Fruit fly (Drosophila melanogaster): ENCODE measurements around the gene Eig71Ei.

The Eig71Ei gene

DNA sequence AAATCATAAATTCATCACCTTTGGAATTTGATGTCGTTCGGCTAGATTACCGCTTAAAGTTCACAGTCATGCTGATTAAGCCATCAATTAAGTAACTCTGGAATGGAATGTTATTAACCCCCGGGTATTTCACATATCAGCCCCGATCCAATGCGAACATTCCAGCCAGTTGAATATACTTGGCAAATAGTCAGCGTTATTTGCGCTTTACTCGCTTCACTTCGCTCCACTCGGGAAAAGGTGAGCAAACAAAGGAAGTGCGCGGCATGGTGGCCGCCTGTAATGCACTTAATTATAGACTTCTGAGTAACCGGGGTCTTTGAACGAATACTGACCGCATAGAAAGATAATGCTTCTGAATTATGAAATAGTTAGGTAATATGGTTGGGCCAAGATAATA lies 21.9 kb upstream of the Eig71Ei start:
- no peak for TF ChIP-seq CG17801 (GFP tag; optimal IDR thresholded peaks at IDR 0.05; ENCODE audit: partially characterized antibody)

- no peak for TF ChIP-seq CG17801 (GFP tag; optimal IDR thresholded peaks at IDR 0.05; ENCODE audit: partially characterized antibody)
Observed at dm6 chr3L:15638524-15638923, 21.0 kb upstream of the Eig71Ei start.

dm6 chr3L:15639978-15640377 lies 19.5 kb upstream of the Eig71Ei start:
- no peak for TF ChIP-seq CG17801 (GFP tag; optimal IDR thresholded peaks at IDR 0.05; ENCODE audit: partially characterized antibody)

DNA sequence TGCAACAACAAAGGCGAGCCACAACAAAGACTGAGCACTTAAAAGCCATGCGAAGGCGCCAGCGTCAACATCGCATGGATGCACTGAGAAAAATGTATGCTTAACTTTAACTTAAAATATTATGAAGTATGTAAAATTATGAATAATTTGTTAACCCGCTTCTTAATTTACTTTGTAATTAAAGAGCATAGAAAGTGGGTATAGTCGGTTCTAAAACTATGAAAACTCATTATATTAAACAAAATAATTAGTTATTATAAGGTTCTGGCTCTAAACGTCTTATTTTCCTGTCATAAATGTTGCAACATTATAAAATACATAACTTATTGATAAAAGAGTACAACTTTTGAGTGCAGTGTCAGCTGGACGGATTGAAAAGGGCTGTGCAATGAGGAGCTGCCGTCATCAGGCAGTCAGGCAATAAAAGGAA lies 17.9 kb upstream of the Eig71Ei start:
- TF ChIP-seq CG17801 (GFP tag; optimal IDR thresholded peaks at IDR 0.05; ENCODE audit: partially characterized antibody) = no peak

dm6 chr3L:15646182-15646581 lies 13.3 kb upstream of the Eig71Ei start:
- no peak for TF ChIP-seq CG17801 (GFP tag; optimal IDR thresholded peaks at IDR 0.05; ENCODE audit: partially characterized antibody)

dm6 chr3L:15647712-15648621 lies 11.5 kb upstream of the Eig71Ei start, which contains the start of the genes comm3 and CG43083:
Gene comm3, minus strand, starts transcription at chr3L:15647762.
Gene CG43083, plus strand, starts transcription at chr3L:15648571.
- TF ChIP-seq CG17801 (GFP tag; optimal IDR thresholded peaks at IDR 0.05; ENCODE audit: partially characterized antibody) = no peak

DNA sequence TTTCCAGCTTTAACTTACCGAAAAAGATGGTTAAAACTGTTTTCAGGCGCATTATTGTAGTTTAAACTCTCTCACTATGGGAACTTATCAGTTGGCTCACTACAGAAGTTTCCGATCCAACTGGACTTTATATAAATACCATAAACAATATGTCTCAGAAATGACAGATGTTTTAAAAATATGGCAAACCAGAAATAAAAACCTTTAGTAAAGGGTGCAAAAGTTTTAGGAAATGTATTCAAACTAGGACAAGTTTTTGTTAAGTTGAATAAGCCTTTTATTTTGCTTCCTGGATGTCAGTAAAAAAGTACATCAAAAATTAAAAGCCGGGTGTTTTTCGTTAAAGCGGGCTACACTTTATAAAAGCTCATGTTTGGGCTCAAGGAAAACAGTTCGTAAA lies 9.9 kb upstream of the Eig71Ei start, which contains the start of the genes Eig71Ea and Eig71Eb:
Gene Eig71Ea, minus strand, starts transcription at position 101 of the 400 bp plus-strand sequence.
Gene Eig71Eb, plus strand, starts transcription at position 376 of the 400 bp plus-strand sequence.
- TF ChIP-seq CG17801 (GFP tag; optimal IDR thresholded peaks at IDR 0.05; ENCODE audit: partially characterized antibody) = no peak

DNA sequence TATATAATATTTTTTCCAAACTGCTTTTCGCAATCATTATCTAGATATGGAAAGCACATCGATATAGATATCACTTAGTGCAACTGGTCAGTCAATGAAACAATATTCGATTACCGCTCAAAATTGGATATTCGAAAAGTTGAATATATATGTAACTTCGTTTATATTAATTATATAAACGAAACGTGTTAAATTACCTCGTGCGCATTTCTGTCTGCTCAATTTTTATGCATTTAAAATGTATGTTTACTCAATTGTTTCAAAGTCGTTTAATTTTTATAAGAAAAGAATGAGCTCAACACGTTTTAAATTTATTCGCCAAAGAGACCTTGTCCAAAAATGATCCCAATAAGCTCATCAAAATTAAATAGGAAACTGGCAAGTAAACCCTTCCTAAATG lies 9.0 kb upstream of the Eig71Ei start, which contains the start of gene CG43084:
Gene CG43084, plus strand, starts transcription at position 301 of the 400 bp plus-strand sequence.
- TF ChIP-seq CG17801 (GFP tag; optimal IDR thresholded peaks at IDR 0.05; ENCODE audit: partially characterized antibody) = no peak

- TF ChIP-seq CG17801 (GFP tag; optimal IDR thresholded peaks at IDR 0.05; ENCODE audit: partially characterized antibody) = no peak
Observed at dm6 chr3L:15652154-15652553, 7.4 kb upstream of the Eig71Ei start, which contains the start of the genes Eig71Ec and Eig71Ed. Gene Eig71Ec, minus strand, starts transcription at chr3L:15652254. Gene Eig71Ed, plus strand, starts transcription at chr3L:15652537.

DNA sequence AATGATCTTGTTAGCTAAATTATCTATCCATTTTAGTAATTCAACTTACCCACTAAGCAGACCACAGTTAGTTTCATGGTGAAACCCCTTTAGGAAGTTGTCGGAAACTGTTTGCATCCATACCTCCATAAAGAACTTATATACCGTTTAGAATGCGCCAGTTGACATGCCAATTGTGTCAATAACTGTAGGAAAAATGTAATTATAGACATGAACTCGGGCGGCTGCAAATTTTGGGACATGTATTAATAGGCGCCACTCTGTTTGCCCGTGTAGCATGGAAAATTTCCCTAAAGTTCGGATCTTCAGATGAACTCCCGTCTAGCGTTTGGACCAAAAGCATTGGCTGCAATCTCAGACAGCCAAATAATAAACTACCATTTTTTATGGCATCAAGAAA lies 3.6 kb upstream of the Eig71Ei start, which contains the start of gene Eig71Ee:
Gene Eig71Ee, minus strand, starts transcription at position 101 of the 400 bp plus-strand sequence.
- TF ChIP-seq CG17801 (GFP tag; optimal IDR thresholded peaks at IDR 0.05; ENCODE audit: partially characterized antibody) = no peak

DNA sequence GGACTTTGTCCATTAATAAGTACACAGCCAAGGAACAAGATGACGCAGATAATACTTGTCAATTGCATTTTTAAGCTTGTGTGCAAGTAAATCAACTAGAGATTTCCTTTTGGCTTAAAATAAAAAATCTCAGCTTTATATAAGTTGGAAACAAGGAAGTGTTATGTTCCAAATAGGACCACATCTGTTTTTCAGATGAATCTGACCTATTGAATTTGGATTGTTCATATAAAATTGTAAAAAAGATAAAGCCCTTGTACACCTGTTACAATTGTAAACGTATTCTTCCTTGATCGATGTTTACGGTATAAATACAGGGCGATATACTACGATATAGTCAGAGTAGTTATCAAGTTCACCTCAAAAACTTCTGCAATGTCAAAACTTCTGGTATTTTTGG lies 2.2 kb upstream of the Eig71Ei start, which contains the start of the genes Eig71Ef and Eig71Eg:
Gene Eig71Ef, minus strand, starts transcription at position 101 of the 400 bp plus-strand sequence.
Gene Eig71Eg, plus strand, starts transcription at position 339 of the 400 bp plus-strand sequence.
- TF ChIP-seq CG17801 (GFP tag; optimal IDR thresholded peaks at IDR 0.05; ENCODE audit: partially characterized antibody) = no peak

dm6 chr3L:15660915-15661314 lies 1.4 kb downstream of the Eig71Ei start, which contains the start of the genes Eig71Ej and Eig71Ek:
Gene Eig71Ej, minus strand, starts transcription at chr3L:15661015.
Gene Eig71Ek, plus strand, starts transcription at chr3L:15661248.
- no peak for TF ChIP-seq CG17801 (GFP tag; optimal IDR thresholded peaks at IDR 0.05; ENCODE audit: partially characterized antibody)

dm6 chr3L:15661567-15661966 lies 2.1 kb downstream of the Eig71Ei start, which contains the start of gene CG43082:
Gene CG43082, plus strand, starts transcription at chr3L:15661867.
- TF ChIP-seq CG17801 (GFP tag; optimal IDR thresholded peaks at IDR 0.05; ENCODE audit: partially characterized antibody) = no peak

DNA sequence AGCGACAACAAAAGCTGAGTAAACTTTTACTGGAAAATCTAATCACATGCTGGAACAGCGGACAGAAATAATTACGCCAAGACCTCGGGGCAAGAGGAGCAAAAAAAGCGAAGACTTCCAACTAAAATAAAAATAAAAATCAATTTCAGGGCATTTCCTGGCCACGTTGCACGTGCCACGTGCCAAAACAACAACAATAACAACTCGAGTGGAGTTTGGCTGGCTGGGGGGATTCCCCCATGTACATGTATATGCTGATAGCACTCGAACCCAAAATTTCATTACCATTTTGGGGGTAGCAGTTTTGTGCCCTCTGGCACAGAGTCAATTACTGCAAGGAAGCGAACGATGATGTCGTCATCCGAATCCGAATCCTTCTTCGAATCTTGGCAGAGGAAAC lies 3.0 kb downstream of the Eig71Ei start:
- no peak for TF ChIP-seq CG17801 (GFP tag; optimal IDR thresholded peaks at IDR 0.05; ENCODE audit: partially characterized antibody)

dm6 chr3L:15664199-15664794 lies 4.8 kb downstream of the Eig71Ei start:
- no peak for TF ChIP-seq CG17801 (GFP tag; optimal IDR thresholded peaks at IDR 0.05; ENCODE audit: partially characterized antibody)
